Worm (Caenorhabditis elegans): Measurements from ENCODE around the gene Y7A5A.1.

ce11 chrX:15799595-15799994 is 28.3 kb upstream of the Y7A5A.1 start, which contains the start of gene Y7A5A.6:
- TF ChIP-seq hlh-15 (tag; optimal IDR thresholded peaks at IDR 0.05) (no peak), ama-1 (optimal IDR thresholded peaks at IDR 0.05) (no peak), ets-4 (tag; optimal IDR thresholded peaks at IDR 0.05) (no peak), pros-1 (tag; optimal IDR thresholded peaks at IDR 0.05) (no peak), ceh-2 (tag; optimal IDR thresholded peaks at IDR 0.05) (no peak), unc-55 (GFP tag; optimal IDR thresholded peaks at IDR 0.05) (no peak), unc-86 (tag; optimal IDR thresholded peaks at IDR 0.05) (no peak), gmeb-2 (tag; optimal IDR thresholded peaks at IDR 0.05) (no peak), eyg-1 (tag; optimal IDR thresholded peaks at IDR 0.05) (no peak), elt-4 (tag; optimal IDR thresholded peaks at IDR 0.05) (no peak)
